Fruit fly (Drosophila melanogaster) Kc167 (cell line): ENCODE measurements around the gene CHOp24.

Experiments
- Myc ChIP-seq: fragments of >200 bp; optimal IDR thresholded peaks from 2 replicates; lab custom pipeline; 2017; ENCODE audit warnings: missing external identifiers
- Sin3A ChIP-seq: fragments of >200 bp; optimal IDR thresholded peaks from 2 replicates; lab custom pipeline; 2018; ENCODE audit warnings: missing external identifiers
- ttk ChIP-seq: sonication (Bioruptor generic); optimal IDR thresholded peaks from 2 replicates; lab custom pipeline; 2017; ENCODE audit warnings: missing external identifiers

DNA sequence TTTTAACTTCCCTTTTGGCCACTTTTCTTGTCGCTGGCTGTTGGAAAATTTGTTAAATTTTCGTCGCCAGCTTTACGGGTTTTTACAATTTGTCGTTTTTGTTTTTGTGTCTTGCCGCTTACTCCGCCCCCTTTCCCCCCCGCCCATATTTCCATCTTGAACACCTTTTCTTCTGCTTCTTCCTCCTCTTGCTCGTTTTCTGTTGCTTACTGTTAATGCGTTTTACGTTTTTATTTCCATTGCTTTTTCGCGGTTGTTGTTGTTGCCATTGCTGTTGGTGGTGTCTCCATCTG is 50.0 kb downstream of the CHOp24 start:
- no peak for TF ChIP-seq Myc
- no peak for TF ChIP-seq ttk (lab: Kevin White, UChicago)
- no peak for TF ChIP-seq Sin3A (lab: Kevin White, UChicago)
